Fruit fly (Drosophila melanogaster) whole organism, embryonic: ENCODE measurements around the gene CG17777.

Experiments
- Aef1 ChIP-seq: fragments of 200-800 bp; sonication (Bioruptor generic); IDR thresholded peaks from 3 replicates; pipeline ENCODE4 v1.3.6; 2022; ENCODE audit warnings: missing biosample characterization, missing genetic modification characterization
- BEAF-32 ChIP-seq: fragments of 200-800 bp; sonication (Bioruptor generic); optimal IDR thresholded peaks from 3 replicates; lab custom pipeline; 2017; ENCODE audit warnings: missing biosample characterization, missing genetic modification characterization, mild to moderate bottlenecking, moderate library complexity, missing genetic modification reagents
- CG12942 ChIP-seq: fragments of 200-800 bp; sonication (Bioruptor generic); optimal IDR thresholded peaks from 3 replicates; lab custom pipeline; 2016; ENCODE audit warnings: missing biosample characterization, missing genetic modification characterization
- CG14667 ChIP-seq: fragments of 200-800 bp; sonication (Bioruptor generic); IDR thresholded peaks from 2 replicates; pipeline ENCODE4 v1.3.6; 2022; ENCODE audit warnings: missing biosample characterization, missing genetic modification characterization
- CG14710 ChIP-seq: fragments of 200-800 bp; sonication (Bioruptor generic); optimal IDR thresholded peaks from 3 replicates; lab custom pipeline; 2019; ENCODE audit warnings: missing biosample characterization, mild to moderate bottlenecking, missing genetic modification characterization, moderate library complexity
- CG15073 ChIP-seq: fragments of 200-800 bp; sonication (Bioruptor generic); optimal IDR thresholded peaks from 2 replicates; lab custom pipeline; 2016; ENCODE audit warnings: missing biosample characterization, missing genetic modification characterization
- CG1647 ChIP-seq: fragments of 200-800 bp; sonication (Bioruptor generic); optimal IDR thresholded peaks from 3 replicates; lab custom pipeline; 2016; ENCODE audit warnings: missing biosample characterization, missing genetic modification characterization
- CG17186 ChIP-seq: fragments of 200-800 bp; sonication (Bioruptor generic); optimal IDR thresholded peaks from 3 replicates; lab custom pipeline; 2017; ENCODE audit warnings: missing biosample characterization, missing genetic modification reagents, missing genetic modification characterization
- CG17328 ChIP-seq: fragments of 200-800 bp; sonication (Bioruptor generic); IDR thresholded peaks from 2 replicates; pipeline ENCODE4 v1.3.6; 2022; ENCODE audit warnings: missing biosample characterization, missing genetic modification characterization
- CG18011 ChIP-seq: fragments of 200-800 bp; sonication (Bioruptor generic); optimal IDR thresholded peaks from 2 replicates; lab custom pipeline; 2017; ENCODE audit warnings: missing biosample characterization, missing genetic modification characterization, mild to moderate bottlenecking, moderate library complexity, missing genotype
- CG34376 ChIP-seq: fragments of 200-800 bp; sonication (Bioruptor generic); optimal IDR thresholded peaks from 2 replicates; lab custom pipeline; 2018; ENCODE audit warnings: missing biosample characterization, mild to moderate bottlenecking, missing genetic modification characterization
- CG6813 ChIP-seq: fragments of 200-800 bp; sonication (Bioruptor generic); optimal IDR thresholded peaks from 2 replicates; lab custom pipeline; 2017; ENCODE audit warnings: missing biosample characterization, missing genetic modification characterization, mild to moderate bottlenecking, moderate library complexity, missing genetic modification reagents
- CHES-1-like ChIP-seq: fragments of 200-800 bp; sonication (Bioruptor generic); optimal IDR thresholded peaks from 2 replicates; lab custom pipeline; 2016; ENCODE audit warnings: missing biosample characterization, missing genetic modification characterization
- Dad ChIP-seq: fragments of 200-800 bp; sonication (Bioruptor generic); optimal IDR thresholded peaks from 3 replicates; lab custom pipeline; 2016; ENCODE audit warnings: missing biosample characterization, missing genetic modification characterization
- Dbx ChIP-seq: fragments of 200-800 bp; sonication (Bioruptor generic); IDR thresholded peaks from 3 replicates; pipeline ENCODE4 v1.3.6; 2022; ENCODE audit warnings: missing biosample characterization, missing genetic modification characterization
- Dll ChIP-seq: fragments of 200-800 bp; sonication (Bioruptor generic); IDR thresholded peaks from 4 replicates; pipeline ENCODE4 v1.3.6; 2022; ENCODE audit warnings: missing biosample characterization, missing genetic modification characterization; ENCODE audit not compliant: partially characterized antibody
- Doc3 ChIP-seq: fragments of 200-800 bp; sonication (Bioruptor generic); IDR thresholded peaks from 3 replicates; pipeline ENCODE4 v1.3.6; 2022; ENCODE audit warnings: missing biosample characterization, missing genetic modification characterization; ENCODE audit not compliant: partially characterized antibody
- Drgx ChIP-seq: fragments of 200-800 bp; sonication (Bioruptor generic); IDR thresholded peaks from 2 replicates; pipeline ENCODE4 v1.3.6; 2022; ENCODE audit warnings: missing biosample characterization, missing genetic modification characterization
- HmgZ ChIP-seq: fragments of 200-800 bp; sonication (Bioruptor generic); optimal IDR thresholded peaks from 2 replicates; lab custom pipeline; 2018; ENCODE audit warnings: missing biosample characterization, mild to moderate bottlenecking, missing genetic modification characterization
- Hr78 ChIP-seq, 2 experiments: fragments of 200-800 bp in 1 of 2; fragments of >200 bp in 1 of 2; sonication (Bioruptor generic) in 1 of 2; optimal IDR thresholded peaks; 2 replicates each; lab custom pipeline; 2017 to 2019; ENCODE audit warnings: missing biosample characterization in 2 of 2, missing genetic modification characterization in 2 of 2, mild to moderate bottlenecking in 1 of 2, moderate library complexity in 1 of 2
- Med ChIP-seq: fragments of 200-800 bp; sonication (Bioruptor generic); peaks from one replicate; lab custom pipeline; 2016; ENCODE audit warnings: missing biosample characterization, missing genetic modification characterization, mild to moderate bottlenecking, inconsistent platforms, moderate library complexity
- NFAT ChIP-seq: fragments of 200-800 bp; sonication (Bioruptor generic); IDR thresholded peaks from 2 replicates; pipeline ENCODE4 v1.3.6; 2022; ENCODE audit warnings: missing biosample characterization, missing genetic modification characterization
- Pdp1 ChIP-seq, 2 experiments: fragments of 200-800 bp; sonication (Bioruptor generic); optimal IDR thresholded peaks; 3 replicates each; lab custom pipeline; 2016; ENCODE audit warnings: missing biosample characterization in 2 of 2, missing genetic modification characterization in 2 of 2, mild to moderate bottlenecking in 1 of 2, moderate library complexity in 1 of 2
- Sry-β ChIP-seq: fragments of 200-800 bp; sonication (Bioruptor generic); optimal IDR thresholded peaks from 2 replicates; lab custom pipeline; 2018; ENCODE audit warnings: missing biosample characterization, mild to moderate bottlenecking, missing genetic modification characterization, moderate library complexity
- aop ChIP-seq: fragments of 200-800 bp; sonication (Bioruptor generic); IDR thresholded peaks from 2 replicates; pipeline ENCODE4 v1.3.6; 2022; ENCODE audit warnings: missing biosample characterization, missing genetic modification characterization
- crp ChIP-seq, 2 experiments: fragments of 200-800 bp; sonication (Bioruptor generic); optimal IDR thresholded peaks; 2 replicates in 1 of 2; 3 replicates in 1 of 2; lab custom pipeline; 2017; ENCODE audit warnings: missing biosample characterization in 2 of 2, missing genetic modification characterization in 2 of 2, mild to moderate bottlenecking in 1 of 2, moderate library complexity in 1 of 2
- dpn ChIP-seq, 2 experiments: fragments of 200-800 bp; sonication (Bioruptor generic); optimal IDR thresholded peaks; 3 replicates each; lab custom pipeline; 2016; ENCODE audit warnings: missing biosample characterization in 2 of 2, missing genetic modification characterization in 2 of 2
- ewg ChIP-seq: fragments of 200-800 bp; sonication (Bioruptor generic); optimal IDR thresholded peaks from 3 replicates; lab custom pipeline; 2017; ENCODE audit warnings: mild to moderate bottlenecking, missing biosample characterization, missing genetic modification reagents, missing genetic modification characterization
- exex ChIP-seq: fragments of 200-800 bp; sonication (Bioruptor generic); optimal IDR thresholded peaks from 4 replicates; lab custom pipeline; 2018; ENCODE audit warnings: missing biosample characterization, mild to moderate bottlenecking, missing genetic modification characterization, moderate library complexity
- ftz-f1 ChIP-seq: fragments of 200-800 bp; sonication (Bioruptor generic); optimal IDR thresholded peaks from 2 replicates; lab custom pipeline; 2016; ENCODE audit warnings: missing biosample characterization, missing genetic modification characterization
- grn ChIP-seq: fragments of 200-800 bp; sonication (Bioruptor generic); optimal IDR thresholded peaks from 3 replicates; lab custom pipeline; 2017; ENCODE audit warnings: missing biosample characterization, missing genetic modification characterization
- hbn ChIP-seq: fragments of 200-800 bp; sonication (Bioruptor generic); IDR thresholded peaks from 2 replicates; pipeline ENCODE4 v1.3.6; 2022; ENCODE audit warnings: missing biosample characterization, missing genetic modification characterization; ENCODE audit not compliant: partially characterized antibody
- hkb ChIP-seq, 2 experiments: fragments of 200-800 bp in 1 of 2; fragments of >200 bp in 1 of 2; sonication (Bioruptor generic) in 1 of 2; IDR thresholded peaks in 1 of 2; optimal IDR thresholded peaks in 1 of 2; 2 replicates each; pipeline versions ENCODE4 v1.3.6 to Lab custom; 2017 to 2022; ENCODE audit warnings: missing biosample characterization in 1 of 2, missing genetic modification characterization in 1 of 2
- hth ChIP-seq: fragments of >200 bp; optimal IDR thresholded peaks from 2 replicates; lab custom pipeline; 2017; ENCODE audit warnings: inconsistent platforms
- mam ChIP-seq: fragments of 200-800 bp; sonication (Bioruptor generic); optimal IDR thresholded peaks from 3 replicates; lab custom pipeline; 2016; ENCODE audit warnings: missing biosample characterization, missing genetic modification characterization
- mirr ChIP-seq: fragments of 200-800 bp; sonication (Bioruptor generic); optimal IDR thresholded peaks from 3 replicates; lab custom pipeline; 2018; ENCODE audit warnings: missing biosample characterization, mild to moderate bottlenecking, missing genetic modification characterization
- ranshi ChIP-seq: fragments of 200-800 bp; sonication (Bioruptor generic); IDR thresholded peaks from 2 replicates; pipeline ENCODE4 v1.3.6; 2022; ENCODE audit warnings: missing biosample characterization, missing genetic modification characterization
- schlank ChIP-seq: fragments of 200-800 bp; sonication (Bioruptor generic); optimal IDR thresholded peaks from 2 replicates; lab custom pipeline; 2018; ENCODE audit warnings: missing biosample characterization, mild to moderate bottlenecking, missing genetic modification characterization
- sug ChIP-seq: fragments of 200-800 bp; optimal IDR thresholded peaks from 2 replicates; lab custom pipeline; 2019; ENCODE audit warnings: missing biosample characterization, mild to moderate bottlenecking, missing genetic modification characterization, moderate library complexity
- tll ChIP-seq, 2 experiments: fragments of 200-800 bp in 1 of 2; fragments of >200 bp in 1 of 2; sonication (Bioruptor generic) in 1 of 2; optimal IDR thresholded peaks; 2 replicates each; lab custom pipeline; 2017 to 2019; ENCODE audit warnings: missing biosample characterization in 2 of 2, missing genetic modification characterization in 2 of 2, mild to moderate bottlenecking in 1 of 2, moderate library complexity in 1 of 2
- z ChIP-seq: fragments of 200-800 bp; sonication (Bioruptor generic); IDR thresholded peaks from 3 replicates; pipeline ENCODE4 v1.3.6; 2022; ENCODE audit warnings: missing biosample characterization, missing genetic modification characterization
- zen2 ChIP-seq: fragments of 200-800 bp; sonication (Bioruptor generic); IDR thresholded peaks from 3 replicates; pipeline ENCODE4 v1.3.6; 2022; ENCODE audit warnings: missing biosample characterization, missing genetic modification characterization; ENCODE audit not compliant: partially characterized antibody

The CG17777 gene

dm6 chrX:2175265-2175795 lies 11.3 kb upstream of the CG17777 start, which contains the start of gene Cyp4d14:
Cyp4d14 (minus strand) TSS chrX:2175315.
- TF ChIP-seq Med (peak; percentile 48), z (GFP tag; lab: Robert Waterston, UW) (no peak), Dll (no peak), sug (tag; lab: Kevin White, UChicago) (peak; percentile 91), Dbx (GFP tag; lab: Robert Waterston, UW) (0 out of 3 replicates have a peak, but pooled peaks have one; percentile 7), hth (lab: Kevin White, UChicago) (no peak), ftz-f1 (peak; percentile 60), Hr78 (GFP tag; optimal IDR thresholded peaks at IDR 0.05; lab: Kevin White, UChicago) (peak in 1 of 2 experiments; percentile 64), grn (peak; percentile 56)

DNA sequence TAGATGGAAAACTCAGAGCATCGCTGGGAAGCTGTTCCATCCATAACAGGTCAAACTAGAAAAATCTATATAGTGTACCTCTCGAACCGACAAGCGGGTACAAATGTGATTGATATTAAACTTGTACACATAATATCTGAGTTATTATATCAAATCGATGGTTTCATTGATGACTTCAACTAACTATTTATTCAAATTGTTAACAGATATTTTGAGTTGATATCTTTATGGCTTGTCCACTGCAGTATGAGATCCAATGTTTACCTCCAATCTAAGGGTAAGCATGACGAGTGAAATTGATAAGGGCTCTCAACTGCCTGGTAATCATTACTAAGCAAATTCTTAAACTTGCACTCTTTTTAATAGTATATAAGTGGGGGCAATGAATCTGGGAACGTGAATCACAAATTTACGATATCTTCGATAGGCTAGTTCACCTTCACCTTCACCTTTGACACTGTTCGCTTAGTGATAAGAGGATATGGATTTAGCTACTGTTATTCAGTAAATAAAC lies 10.6 kb upstream of the CG17777 start, which contains the start of gene Cyp4d2:
Gene Cyp4d2 (plus strand): TSS at position 51 of the 514 bp plus-strand sequence.
- TF ChIP-seq Hr78 (GFP tag; optimal IDR thresholded peaks at IDR 0.05; lab: Kevin White, UChicago) (peak in 1 of 2 experiments; percentile 47), aop (GFP tag; lab: Robert Waterston, UW) (no peak)

DNA sequence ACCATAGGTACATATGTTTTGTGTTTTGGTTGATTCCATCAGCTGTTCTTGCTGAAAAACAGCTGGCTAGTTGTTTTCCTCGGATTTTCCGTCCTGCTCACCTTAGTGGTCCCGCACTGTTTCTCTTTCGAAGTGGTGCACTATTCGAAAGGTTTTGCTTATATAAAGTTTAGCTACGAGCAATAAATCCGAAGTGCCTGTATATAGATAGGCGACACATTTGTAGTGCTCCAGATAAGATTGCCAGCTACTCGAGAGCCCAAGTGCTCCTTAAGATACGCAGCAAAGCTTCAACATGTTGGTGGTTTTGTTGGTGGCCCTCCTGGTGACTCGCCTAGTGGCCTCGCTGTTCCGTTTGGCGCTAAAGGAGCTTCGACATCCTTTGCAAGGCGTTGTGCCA lies 7.9 kb upstream of the CG17777 start, which contains the start of gene Cyp4ae1:
Gene Cyp4ae1 (plus strand): TSS at position 206 of the 400 bp plus-strand sequence.
- no peak for TF ChIP-seq CG15073 (GFP tag; lab: Kevin White, UChicago)
- peak in 1 of 2 experiments; percentile 76 for TF ChIP-seq crp (GFP tag; optimal IDR thresholded peaks at IDR 0.05; lab: Kevin White, UChicago)
- TF ChIP-seq sug (tag; lab: Kevin White, UChicago): peak; percentile 52
- TF ChIP-seq CG6813 (GFP tag; lab: Kevin White, UChicago): no peak
- peak; percentile 47 for TF ChIP-seq exex (tag; lab: Kevin White, UChicago)
- TF ChIP-seq NFAT (GFP tag; lab: Robert Waterston, UW): no peak
- peak in 1 of 2 experiments; percentile 92 for TF ChIP-seq Pdp1 (GFP tag; optimal IDR thresholded peaks at IDR 0.05; lab: Kevin White, UChicago)
- TF ChIP-seq mirr (GFP tag; lab: Kevin White, UChicago): peak; percentile 3
- TF ChIP-seq ewg (GFP tag; lab: Kevin White, UChicago): no peak
- TF ChIP-seq HmgZ (tag; lab: Kevin White, UChicago): no peak
- TF ChIP-seq CG34376 (GFP tag; lab: Kevin White, UChicago): peak; percentile 27
- no peak for TF ChIP-seq CG1647
- TF ChIP-seq Dad (GFP tag; lab: Kevin White, UChicago): no peak
- TF ChIP-seq mam (GFP tag; lab: Kevin White, UChicago): no peak

dm6 chrX:2180750-2181261 lies 5.8 kb upstream of the CG17777 start, which contains the start of gene pn:
pn (plus strand) TSS chrX:2181211.
- TF ChIP-seq hbn: peak; percentile 39; the same call in 1 of the 2 replicates
- TF ChIP-seq Sry-β (GFP tag; lab: Kevin White, UChicago): peak; percentile 80
- TF ChIP-seq schlank (tag; lab: Kevin White, UChicago): no peak
- TF ChIP-seq CG12942: no peak
- no peak for TF ChIP-seq CHES-1-like (GFP tag; lab: Kevin White, UChicago)
- no peak for TF ChIP-seq ewg (GFP tag; lab: Kevin White, UChicago)
- peak; percentile 37 for TF ChIP-seq CG17186
- no peak for TF ChIP-seq CG14667
- TF ChIP-seq CG18011 (GFP tag; lab: Kevin White, UChicago): no peak
- 0 out of 3 replicates have a peak, but pooled peaks have one; percentile 17 for TF ChIP-seq zen2 (GFP tag; lab: Robert Waterston, UW)
- peak; percentile 19 for TF ChIP-seq CG14710 (tag; lab: Kevin White, UChicago)
- no peak for TF ChIP-seq CG17328 (GFP tag; lab: Robert Waterston, UW)
- TF ChIP-seq Drgx (GFP tag; lab: Robert Waterston, UW): no peak
- peak; percentile 55 for TF ChIP-seq BEAF-32
- no peak for TF ChIP-seq ranshi
- 0 out of 3 replicates have a peak, but pooled peaks have one; percentile 19 for TF ChIP-seq Doc3 (GFP tag; lab: Robert Waterston, UW)
- TF ChIP-seq Aef1: no peak
- TF ChIP-seq tll (GFP tag; optimal IDR thresholded peaks at IDR 0.05; lab: Kevin White, UChicago): no peak
- TF ChIP-seq hkb (optimal IDR thresholded peaks at IDR 0.05; lab: Kevin White, UChicago): no peak
- TF ChIP-seq hkb (GFP tag; IDR thresholded peaks at IDR 0.05; lab: Robert Waterston, UW): no peak
- TF ChIP-seq dpn (GFP tag; optimal IDR thresholded peaks at IDR 0.05; lab: Kevin White, UChicago): no peak
